Worm (Caenorhabditis elegans): ENCODE measurements around the gene C32A9.1.
A peak's percentile ranks its signal among the peaks of the same experiment; 100 is the strongest.

The C32A9.1 gene

ce11 chrX:10216857-10217256 is 43.1 kb downstream of the C32A9.1 start:
- TF ChIP-seq nfya-1 (tag; optimal IDR thresholded peaks at IDR 0.05; ENCODE audit: insufficient read depth) (no peak), nhr-11 (tag; optimal IDR thresholded peaks at IDR 0.05) (no peak), nhr-25 (tag; optimal IDR thresholded peaks at IDR 0.05) (peak; percentile 20), nhr-43 (tag; optimal IDR thresholded peaks at IDR 0.05; ENCODE audit: poor library complexity, severe bottlenecking) (peak; percentile 34)

ce11 chrX:10216344-10216743 is 43.6 kb downstream of the C32A9.1 start:
- TF ChIP-seq ceh-82 (tag; optimal IDR thresholded peaks at IDR 0.05): no peak
- TF ChIP-seq ztf-4 (tag; optimal IDR thresholded peaks at IDR 0.05): no peak
- TF ChIP-seq tbx-2 (tag; optimal IDR thresholded peaks at IDR 0.05): no peak
- no peak for TF ChIP-seq eor-1 (tag; optimal IDR thresholded peaks at IDR 0.05)
- no peak for TF ChIP-seq nhr-11 (tag; optimal IDR thresholded peaks at IDR 0.05)
- no peak for TF ChIP-seq mml-1 (tag; optimal IDR thresholded peaks at IDR 0.05)
- peak; percentile 78 for TF ChIP-seq elt-2 (tag; optimal IDR thresholded peaks at IDR 0.05)
- no peak for TF ChIP-seq daf-12 (tag; optimal IDR thresholded peaks at IDR 0.05)
- TF ChIP-seq nhr-43 (tag; optimal IDR thresholded peaks at IDR 0.05; ENCODE audit: poor library complexity, severe bottlenecking): peak; percentile 80
- no peak for TF ChIP-seq sea-2 (GFP tag; optimal IDR thresholded peaks at IDR 0.05)
- TF ChIP-seq pqm-1 (tag; optimal IDR thresholded peaks at IDR 0.05): peak; percentile 51
- no peak for TF ChIP-seq lin-39 (tag; optimal IDR thresholded peaks at IDR 0.05)
- TF ChIP-seq elt-1 (tag; optimal IDR thresholded peaks at IDR 0.05): no peak
- no peak for TF ChIP-seq ceh-9 (tag; optimal IDR thresholded peaks at IDR 0.05)
- TF ChIP-seq nhr-28 (tag; optimal IDR thresholded peaks at IDR 0.05): peak; percentile 52
- TF ChIP-seq ztf-11 (tag; optimal IDR thresholded peaks at IDR 0.05): no peak
- no peak for TF ChIP-seq nhr-25 (tag; optimal IDR thresholded peaks at IDR 0.05)
- TF ChIP-seq elt-3 (tag; optimal IDR thresholded peaks at IDR 0.05): no peak
- TF ChIP-seq pha-4 (tag; optimal IDR thresholded peaks at IDR 0.05): no peak
- no peak for TF ChIP-seq unc-39 (tag; optimal IDR thresholded peaks at IDR 0.05)
- TF ChIP-seq fos-1 (tag; optimal IDR thresholded peaks at IDR 0.05): no peak
- TF ChIP-seq ama-1 (optimal IDR thresholded peaks at IDR 0.05): no peak

- TF ChIP-seq mml-1 (tag; optimal IDR thresholded peaks at IDR 0.05): no peak
- peak; percentile 6 for TF ChIP-seq nfya-1 (tag; optimal IDR thresholded peaks at IDR 0.05; ENCODE audit: insufficient read depth)
- TF ChIP-seq nhr-77 (tag; optimal IDR thresholded peaks at IDR 0.05): no peak
- no peak for TF ChIP-seq daf-12 (tag; optimal IDR thresholded peaks at IDR 0.05)
- TF ChIP-seq ceh-9 (tag; optimal IDR thresholded peaks at IDR 0.05): no peak
- no peak for TF ChIP-seq fos-1 (tag; optimal IDR thresholded peaks at IDR 0.05)
- TF ChIP-seq pqm-1 (tag; optimal IDR thresholded peaks at IDR 0.05): no peak
- TF ChIP-seq ama-1 (optimal IDR thresholded peaks at IDR 0.05): no peak
- TF ChIP-seq nhr-25 (tag; optimal IDR thresholded peaks at IDR 0.05): peak; percentile 5
- TF ChIP-seq nhr-43 (tag; optimal IDR thresholded peaks at IDR 0.05; ENCODE audit: poor library complexity, severe bottlenecking): peak; percentile 45
- peak; percentile 11 for TF ChIP-seq snpc-4 (tag; optimal IDR thresholded peaks at IDR 0.05)
- TF ChIP-seq hmg-11 (tag; optimal IDR thresholded peaks at IDR 0.05): peak; percentile 23
These were observed 44.5 kb downstream of the C32A9.1 start, which contains the start of gene F44A6.4 for ce11 chrX:10215429-10215828. TSS of gene F44A6.4 (minus strand) at chrX:10215495.

ce11 chrX:10212469-10212868 is 47.5 kb downstream of the C32A9.1 start, which contains the start of gene F44A6.3:
TSS of gene F44A6.3 (plus strand) at chrX:10212769.
- TF ChIP-seq nhr-28 (tag; optimal IDR thresholded peaks at IDR 0.05) (no peak), fos-1 (tag; optimal IDR thresholded peaks at IDR 0.05) (no peak), ztf-11 (tag; optimal IDR thresholded peaks at IDR 0.05) (no peak), egl-5 (tag; optimal IDR thresholded peaks at IDR 0.05) (no peak), zag-1 (tag; optimal IDR thresholded peaks at IDR 0.05) (no peak), nhr-25 (tag; optimal IDR thresholded peaks at IDR 0.05) (no peak), elt-2 (tag; optimal IDR thresholded peaks at IDR 0.05) (no peak), elt-3 (tag; optimal IDR thresholded peaks at IDR 0.05) (no peak), mdl-1 (tag; optimal IDR thresholded peaks at IDR 0.05) (no peak), daf-12 (tag; optimal IDR thresholded peaks at IDR 0.05) (no peak), pqm-1 (tag; optimal IDR thresholded peaks at IDR 0.05) (no peak), mml-1 (tag; optimal IDR thresholded peaks at IDR 0.05) (no peak)

- TF ChIP-seq ZK546.5 (tag; optimal IDR thresholded peaks at IDR 0.05) (no peak), tbx-2 (tag; optimal IDR thresholded peaks at IDR 0.05) (no peak), sea-2 (GFP tag; optimal IDR thresholded peaks at IDR 0.05) (no peak), ama-1 (optimal IDR thresholded peaks at IDR 0.05) (no peak), mml-1 (tag; optimal IDR thresholded peaks at IDR 0.05) (no peak), elt-1 (tag; optimal IDR thresholded peaks at IDR 0.05) (no peak), aly-2 (tag; optimal IDR thresholded peaks at IDR 0.05) (no peak), nhr-23 (tag; optimal IDR thresholded peaks at IDR 0.05) (no peak), fkh-2 (tag; optimal IDR thresholded peaks at IDR 0.05) (no peak)
These were observed 51.5 kb downstream of the C32A9.1 start for ce11 chrX:10208481-10208880.

All from whole organism, L3 larva.